Fruit fly (Drosophila melanogaster) ovary, adult (tissue): ENCODE results near the gene ecd.

Source experiments
- CG17801 ChIP-seq: fragments of 200-800 bp; optimal IDR thresholded peaks from 2 replicates; lab custom pipeline; 2019; ENCODE audit warnings: missing biosample characterization, mild to moderate bottlenecking, missing genetic modification characterization, moderate library complexity; ENCODE audit not compliant: partially characterized antibody

Gene ecd

DNA sequence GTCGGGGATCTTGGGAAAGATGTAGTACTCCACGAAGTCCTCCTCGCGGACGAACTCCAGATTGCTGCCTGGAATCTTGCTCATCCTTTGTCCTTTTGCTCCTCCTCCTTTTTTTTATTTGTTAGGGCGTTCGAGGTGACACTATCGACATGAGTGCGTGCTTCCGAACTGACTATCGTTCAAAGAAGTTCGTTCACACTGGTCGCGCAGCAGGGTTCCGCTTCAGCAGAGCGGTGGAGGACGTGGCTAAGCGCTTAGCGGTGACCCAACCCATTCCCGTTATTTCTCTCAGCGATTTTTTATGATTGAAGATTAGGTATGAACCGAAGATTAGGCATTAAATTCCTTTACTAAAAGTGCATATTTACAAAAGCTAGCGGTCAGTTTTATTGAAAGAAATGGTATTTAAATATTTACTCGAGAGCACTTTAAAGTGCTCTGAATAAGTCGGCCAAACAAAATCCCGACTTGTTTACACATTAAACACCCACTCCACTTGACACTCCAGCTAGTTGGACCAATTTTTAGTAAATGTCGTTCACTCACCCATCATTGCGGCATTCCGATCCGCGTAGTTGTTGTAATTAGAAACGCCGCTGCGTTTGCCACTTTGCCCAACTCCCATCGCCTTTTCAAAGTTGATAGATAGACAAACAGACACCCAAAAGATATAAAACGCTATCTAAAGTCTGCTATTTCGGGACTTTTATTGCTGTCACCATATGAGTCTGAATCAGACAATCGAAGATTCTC lies at the start of gene ecd, which contains the start of gene CG13806:
TSS of gene ecd (minus strand) at position 166 of the 753 bp plus-strand sequence.
TSS of gene CG13806 (plus strand) at position 703 of the 753 bp plus-strand sequence.
- no peak for TF ChIP-seq CG17801

DNA sequence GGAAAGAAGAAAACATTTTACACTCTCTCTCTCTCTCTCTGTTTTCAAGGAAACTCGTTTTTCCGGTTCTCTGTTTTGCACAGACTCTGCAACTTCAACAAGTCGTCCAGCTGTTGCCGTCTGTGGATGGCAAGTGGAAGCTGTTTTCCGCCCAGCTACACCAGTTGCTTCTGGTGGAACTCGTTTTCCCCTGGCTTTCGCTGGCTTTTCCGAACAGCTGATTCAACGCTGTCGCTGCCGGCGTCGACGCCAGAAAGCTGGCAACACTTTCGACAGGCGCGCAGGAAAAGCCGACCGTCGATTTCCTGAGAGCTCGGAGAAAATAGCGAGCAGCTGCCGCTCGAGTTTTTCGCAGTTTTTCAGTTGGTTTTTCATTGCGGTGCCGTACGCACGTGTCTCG lies 16.8 kb upstream of the ecd start, which contains the start of gene MsR2:
TSS of gene MsR2 (plus strand) at position 378 of the 400 bp plus-strand sequence.
- no peak for TF ChIP-seq CG17801

dm6 chr3L:2276250-2276649 lies 10.6 kb upstream of the ecd start, which contains the start of gene yellow-g2:
Gene yellow-g2 (plus strand): TSS chr3L:2276550.
- TF ChIP-seq CG17801, result no peak

DNA sequence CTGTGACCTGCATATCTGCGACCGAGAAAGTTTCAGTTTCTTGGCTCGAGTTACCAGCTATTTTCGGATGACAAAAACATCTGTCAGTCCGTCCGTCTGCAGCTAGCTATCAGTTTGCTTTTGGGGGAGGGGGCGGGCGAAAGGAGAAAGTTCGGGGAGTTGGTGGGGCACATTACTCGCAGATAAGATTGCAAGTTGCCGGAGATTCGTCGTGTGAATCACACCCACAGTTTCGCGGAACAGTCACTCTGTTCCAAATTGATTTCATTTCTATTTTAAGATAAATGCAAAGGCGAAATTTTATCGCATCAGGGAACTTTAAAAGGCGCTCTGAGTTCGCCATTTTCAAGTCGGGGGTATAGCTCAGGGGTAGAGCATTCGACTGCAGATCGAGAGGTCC lies 7.7 kb upstream of the ecd start:
- TF ChIP-seq CG17801, result no peak

DNA sequence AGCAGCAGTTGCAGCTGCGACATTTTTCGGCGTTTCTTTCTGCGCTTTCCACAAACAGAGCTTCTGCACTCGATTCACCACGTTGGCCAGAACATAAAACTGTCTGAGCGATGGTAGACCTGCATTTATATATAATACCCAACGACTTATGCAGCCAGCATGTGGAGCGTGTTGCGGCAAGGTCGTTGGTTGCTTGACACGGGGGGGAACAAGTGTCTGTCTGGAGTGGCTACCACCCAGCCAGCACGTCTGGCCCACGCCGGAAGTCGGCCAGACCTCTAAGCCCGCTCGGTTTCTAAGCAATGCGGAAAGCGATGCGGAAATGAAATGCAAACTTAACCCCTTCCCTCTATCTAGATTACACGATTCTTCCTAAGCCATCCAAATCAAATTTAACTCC lies 7.0 kb upstream of the ecd start, which contains the start of gene yellow-g:
TSS of gene yellow-g (minus strand) at position 101 of the 400 bp plus-strand sequence.
- TF ChIP-seq CG17801, result no peak

DNA sequence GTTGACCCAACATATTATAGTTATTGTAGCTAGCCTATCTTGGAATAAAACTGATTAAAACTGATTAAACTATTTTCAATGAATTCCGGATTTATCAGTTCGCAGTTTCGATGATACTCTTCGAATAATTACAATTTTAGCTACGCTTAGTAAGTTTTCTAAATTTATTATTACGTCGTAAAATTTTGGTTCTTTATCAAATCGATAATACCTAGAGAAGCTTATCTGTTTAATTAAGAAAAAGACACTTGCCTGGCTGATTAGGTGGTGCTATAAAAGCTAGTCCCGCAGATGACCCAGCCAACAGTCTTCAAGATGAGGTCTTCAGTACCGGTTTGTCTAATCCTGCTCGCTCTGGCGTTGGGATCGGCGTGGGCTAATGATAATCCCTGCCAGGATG lies 2.9 kb upstream of the ecd start, which contains the start of gene CG32302:
TSS of gene CG32302 (plus strand) at position 301 of the 400 bp plus-strand sequence.
- no peak for TF ChIP-seq CG17801

DNA sequence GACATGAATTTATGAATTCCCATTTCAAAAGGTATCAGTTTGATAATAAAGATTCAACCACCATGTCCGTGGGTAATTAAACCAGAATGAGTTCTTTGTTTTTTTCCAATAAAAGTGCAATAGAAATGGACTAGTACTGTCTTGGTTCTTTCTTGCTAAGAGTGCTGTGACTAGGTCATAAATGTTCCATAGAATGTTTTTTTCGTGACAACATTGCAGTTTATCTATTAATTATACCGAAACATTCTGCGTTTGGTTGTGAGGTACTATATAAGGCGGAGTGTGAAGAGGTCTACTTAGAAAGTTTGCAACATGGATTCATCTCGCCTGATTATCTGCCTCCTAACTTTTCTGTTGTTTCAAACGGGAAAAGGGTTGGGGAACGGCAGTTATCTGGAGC lies 1.9 kb upstream of the ecd start, which contains the start of gene obst-I:
TSS of gene obst-I (plus strand) at position 301 of the 400 bp plus-strand sequence.
- TF ChIP-seq CG17801, result no peak

dm6 chr3L:2262515-2262944 lies 3.1 kb downstream of the ecd start, which contains the start of the genes oxt and CG13807:
Gene oxt (minus strand): TSS chr3L:2262664.
Gene CG13807 (plus strand): TSS chr3L:2262919.
- TF ChIP-seq CG17801, result peak; percentile 93

DNA sequence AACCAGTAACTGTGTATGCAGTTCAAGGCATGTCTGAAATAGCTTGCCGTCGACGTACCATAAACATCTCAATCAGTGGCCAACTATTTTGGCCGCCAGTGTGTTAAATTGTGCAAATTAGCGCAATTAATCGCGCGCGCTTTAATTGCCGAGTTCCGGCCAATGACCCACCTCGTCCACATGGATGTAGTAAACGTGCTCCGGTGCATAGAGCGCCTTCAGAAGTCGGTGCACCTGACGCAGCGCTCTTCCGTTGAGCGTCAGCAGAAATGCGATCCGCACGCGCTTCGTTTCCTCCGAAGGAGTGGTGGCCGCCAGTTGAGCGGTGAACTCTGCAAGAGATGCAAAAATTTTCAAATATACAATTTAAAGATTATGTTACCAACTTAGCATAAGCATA lies 4.4 kb downstream of the ecd start:
- no peak for TF ChIP-seq CG17801

dm6 chr3L:2257412-2257862 lies 8.2 kb downstream of the ecd start, which contains the start of the genes CG1275 and Elp5:
Gene CG1275 (minus strand): TSS chr3L:2257423.
Gene Elp5 (plus strand): TSS chr3L:2257456.
- peak; percentile 99 for TF ChIP-seq CG17801

dm6 chr3L:2256422-2257172 lies 9.1 kb downstream of the ecd start:
- TF ChIP-seq CG17801, result no peak

- TF ChIP-seq CG17801, result no peak
These were observed 9.9 kb downstream of the ecd start for dm6 chr3L:2255775-2256174.

dm6 chr3L:2253962-2254662 lies 11.5 kb downstream of the ecd start:
- no peak for TF ChIP-seq CG17801

DNA sequence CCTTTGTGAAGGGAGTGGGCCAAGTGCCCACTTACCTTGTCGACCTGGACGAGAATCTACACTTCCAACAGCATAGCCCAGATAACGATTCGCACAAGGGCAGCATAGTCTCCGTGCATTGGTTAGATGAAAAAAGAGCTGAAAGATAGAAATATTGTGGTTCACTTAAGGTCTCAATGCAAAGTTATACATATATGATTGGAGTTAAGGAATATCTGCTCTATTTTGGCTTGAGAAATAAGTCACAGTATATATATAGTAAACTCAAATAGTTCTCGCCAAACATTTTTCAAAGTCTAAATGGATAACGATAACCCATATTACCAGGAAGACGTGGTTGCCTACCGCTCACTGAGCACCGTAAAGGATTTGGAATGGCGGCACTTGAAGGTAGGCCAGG lies 17.3 kb downstream of the ecd start, which contains the start of gene CG32305:
TSS of gene CG32305 (plus strand) at position 301 of the 400 bp plus-strand sequence.
- TF ChIP-seq CG17801, result no peak

dm6 chr3L:2243846-2244528 lies 21.7 kb downstream of the ecd start, which contains the start of gene CG32301:
Gene CG32301 (plus strand): TSS chr3L:2244478.
- no peak for TF ChIP-seq CG17801
